Worm (Caenorhabditis elegans): ENCODE measurements around the gene srb-16.
A peak's percentile ranks its signal among the peaks of the same experiment; 100 is the strongest.

The srb-16 gene

DNA sequence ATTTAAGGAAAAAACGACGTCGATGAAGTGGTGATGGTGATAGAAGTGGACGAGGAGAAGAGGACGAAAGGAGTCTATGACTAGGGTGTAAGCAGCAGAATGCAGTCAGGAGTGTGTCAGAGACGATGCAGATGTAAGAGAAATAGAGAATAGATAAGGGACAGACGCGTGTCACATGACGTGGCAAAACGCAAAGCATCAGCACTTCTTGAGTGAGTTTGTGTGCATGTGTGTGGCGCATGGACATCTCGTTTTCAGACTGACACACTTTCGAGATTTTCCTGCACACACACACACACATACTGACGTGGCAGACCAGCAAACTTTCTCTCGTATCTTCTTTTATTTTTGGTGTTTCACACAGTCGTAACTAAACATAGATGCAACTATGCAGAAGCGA lies 31.7 kb upstream of the srb-16 start (continued):
- TF ChIP-seq let-607 (tag; optimal IDR thresholded peaks at IDR 0.05) (peak; percentile 93 to 94), tlf-1 (GFP tag; optimal IDR thresholded peaks at IDR 0.05) (peak; percentile 72), sdz-38 (tag; optimal IDR thresholded peaks at IDR 0.05) (no peak), chd-7 (tag; optimal IDR thresholded peaks at IDR 0.05) (peak; percentile 64), zfh-2 (GFP tag; conservative IDR thresholded peaks at IDR 0.05) (peak; percentile 70), attf-6 (GFP tag; IDR thresholded peaks at IDR 0.05) (no peak), ceh-40 (GFP tag; IDR thresholded peaks at IDR 0.05) (no peak), unc-62 (GFP tag; optimal IDR thresholded peaks at IDR 0.05) (no peak), C06A6.2 (GFP tag; conservative IDR thresholded peaks at IDR 0.05) (peak; percentile 59; the same call in 1 of the 2 replicates), rec-8 (tag; optimal IDR thresholded peaks at IDR 0.05) (no peak), mxl-1 (tag; optimal IDR thresholded peaks at IDR 0.05) (no peak), sptf-2 (GFP tag; optimal IDR thresholded peaks at IDR 0.05) (no peak), hmg-20 (GFP tag; IDR thresholded peaks at IDR 0.05) (no peak), B0019.2 (GFP tag; conservative IDR thresholded peaks at IDR 0.05) (no peak), madf-3 (GFP tag; IDR thresholded peaks at IDR 0.05) (no peak), B0261.1 (tag; optimal IDR thresholded peaks at IDR 0.05) (no peak)

ce11 chrII:5181497-5181896 lies 30.8 kb upstream of the srb-16 start:
- no peak for TF ChIP-seq zim-3 (tag; optimal IDR thresholded peaks at IDR 0.05)
- 0 out of 2 replicates have a peak, but pooled peaks have one; percentile 36 for TF ChIP-seq Y53G8AR.9 (GFP tag; conservative IDR thresholded peaks at IDR 0.05)
- TF ChIP-seq xnd-1 (tag; optimal IDR thresholded peaks at IDR 0.05) = no peak
- no peak for TF ChIP-seq Y56A3A.18 (GFP tag; IDR thresholded peaks at IDR 0.05)
- no peak for TF ChIP-seq C06A6.2 (GFP tag; conservative IDR thresholded peaks at IDR 0.05)
- 0 out of 2 replicates have a peak, but pooled peaks have one; percentile 15 for TF ChIP-seq hsf-1 (GFP tag; IDR thresholded peaks at IDR 0.05)
- no peak for TF ChIP-seq F10E7.11 (tag; optimal IDR thresholded peaks at IDR 0.05)
- TF ChIP-seq pbrm-1 (GFP tag; IDR thresholded peaks at IDR 0.05) = 0 out of 2 replicates have a peak, but pooled peaks have one; percentile 34
- peak; percentile 58; the same call in 1 of the 2 replicates for TF ChIP-seq lin-26 (GFP tag; IDR thresholded peaks at IDR 0.05)
- no peak for TF ChIP-seq nfya-2 (GFP tag; IDR thresholded peaks at IDR 0.05)
- TF ChIP-seq ceh-27 (GFP tag; optimal IDR thresholded peaks at IDR 0.05) = peak; percentile 40
- peak; percentile 25 for TF ChIP-seq tbp1 (GFP tag; optimal IDR thresholded peaks at IDR 0.05)
- peak; percentile 47 for TF ChIP-seq ZK185.1 (tag; optimal IDR thresholded peaks at IDR 0.05; ENCODE audit: poor library complexity, severe bottlenecking)
- TF ChIP-seq hrde-1 (tag; optimal IDR thresholded peaks at IDR 0.05; ENCODE audit: borderline replicate concordance) = no peak
- no peak for TF ChIP-seq akir-1 (GFP tag; optimal IDR thresholded peaks at IDR 0.05)
- TF ChIP-seq snpc-3.4 (tag; optimal IDR thresholded peaks at IDR 0.05) = no peak
- TF ChIP-seq hmg-20 (GFP tag; IDR thresholded peaks at IDR 0.05) = no peak
- no peak for TF ChIP-seq fkh-3 (tag; optimal IDR thresholded peaks at IDR 0.05)
- no peak for TF ChIP-seq attf-6 (GFP tag; IDR thresholded peaks at IDR 0.05)
- no peak for TF ChIP-seq ceh-79 (tag; optimal IDR thresholded peaks at IDR 0.05)
- 0 out of 2 replicates have a peak, but pooled peaks have one; percentile 61 for TF ChIP-seq egl-44 (GFP tag; IDR thresholded peaks at IDR 0.05)
- TF ChIP-seq sdz-38 (tag; optimal IDR thresholded peaks at IDR 0.05) = no peak
- TF ChIP-seq lsy-27 (tag; optimal IDR thresholded peaks at IDR 0.05; ENCODE audit: borderline replicate concordance, insufficient read depth) = no peak
- peak; percentile 2 for TF ChIP-seq lin-54 (GFP tag; optimal IDR thresholded peaks at IDR 0.05)
- peak; percentile 70 for TF ChIP-seq chd-7 (tag; optimal IDR thresholded peaks at IDR 0.05)
- peak; percentile 81 for TF ChIP-seq nfyb-1 (GFP tag; IDR thresholded peaks at IDR 0.05)
- TF ChIP-seq lsl-1 (GFP tag; optimal IDR thresholded peaks at IDR 0.05) = no peak
- no peak for TF ChIP-seq snpc-4 (GFP tag; optimal IDR thresholded peaks at IDR 0.05)
- peak in 3 of 4 experiments; percentile 31 to 54 (median 38) for TF ChIP-seq snpc-4 (tag; optimal IDR thresholded peaks at IDR 0.05)
- no peak for TF ChIP-seq C17E4.6 (GFP tag; IDR thresholded peaks at IDR 0.05)
- TF ChIP-seq dox-1 (GFP tag; IDR thresholded peaks at IDR 0.05) = no peak
- no peak for TF ChIP-seq aptf-2 (GFP tag; conservative IDR thresholded peaks at IDR 0.05)
- no peak for TF ChIP-seq nhr-27 (tag; optimal IDR thresholded peaks at IDR 0.05)
- no peak for TF ChIP-seq pha-4 (tag; optimal IDR thresholded peaks at IDR 0.05)
- peak; percentile 83 for TF ChIP-seq hmg-1.2 (GFP tag; IDR thresholded peaks at IDR 0.05)
